1 fruit fly cellular context compared by ENCODE assay signal in the genomic region with DNA sequence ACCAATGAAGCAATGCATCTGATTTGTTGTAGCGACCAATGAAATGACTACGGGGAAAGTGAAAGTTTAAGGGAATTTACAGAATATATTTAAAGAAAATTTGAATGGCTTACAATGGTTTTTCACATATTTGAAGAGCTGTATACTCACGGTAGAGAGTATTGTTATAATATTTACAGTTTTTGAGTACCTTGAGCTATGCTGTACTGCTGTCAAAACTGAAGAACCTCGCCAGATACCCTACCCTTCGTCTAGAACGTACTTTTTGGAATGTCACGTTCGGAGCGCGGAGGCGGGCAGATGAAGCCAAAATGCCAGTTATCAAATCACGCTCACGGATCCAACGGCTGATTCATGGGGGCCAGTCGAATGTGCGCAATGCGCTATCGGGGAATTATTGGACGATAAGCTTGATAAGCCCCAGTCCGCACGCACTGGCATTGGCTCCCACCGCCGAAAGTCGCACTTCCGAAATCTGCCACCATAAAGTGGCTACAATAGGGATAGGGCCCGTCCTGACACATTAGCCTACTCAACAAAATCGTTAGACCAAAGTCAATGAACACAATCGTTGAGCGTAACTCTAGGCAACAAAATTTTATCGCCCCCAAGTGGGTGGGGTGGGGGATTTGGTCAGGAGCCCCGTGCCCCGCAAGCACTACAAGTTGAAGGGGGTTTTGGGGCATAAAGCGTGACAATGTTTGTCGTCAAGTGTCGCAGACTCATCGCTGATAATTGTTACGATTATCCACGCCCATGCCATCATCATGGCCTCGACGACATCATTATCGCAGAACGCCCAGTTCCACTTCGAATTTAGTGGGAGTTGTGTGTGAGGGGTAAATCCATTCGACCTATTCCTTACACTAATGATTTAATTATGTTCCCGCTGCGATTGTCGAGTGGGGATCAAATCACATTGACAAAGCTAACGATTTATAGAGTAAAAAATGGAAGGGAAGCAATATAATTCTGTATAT.
TF ChIP-seq lines count a peak whose summit lies in the region.

No protein-coding gene starts in this region.

TF ChIP-seq in whole organism, embryonic, 481 proteins besides CTCF, POLR2A, EP300 and RAD21 (continued from another document):
- peak; percentile 90 for TF ChIP-seq Vsx1 (GFP tag; optimal IDR thresholded peaks at IDR 0.05; lab: Kevin White, UChicago)
- no peak for TF ChIP-seq CG4707 (GFP tag; optimal IDR thresholded peaks at IDR 0.05; lab: Kevin White, UChicago)
- TF ChIP-seq tna (GFP tag; IDR thresholded peaks at IDR 0.05; lab: Robert Waterston, UW; ENCODE audit: partially characterized antibody), result no peak
- TF ChIP-seq CG4854 (GFP tag; optimal IDR thresholded peaks at IDR 0.05; lab: Kevin White, UChicago), result no peak
- TF ChIP-seq Lpt (GFP tag; optimal IDR thresholded peaks at IDR 0.05; lab: Kevin White, UChicago), result no peak
- no peak for TF ChIP-seq ewg (GFP tag; optimal IDR thresholded peaks at IDR 0.05; lab: Kevin White, UChicago)
- TF ChIP-seq CG2678 (tag; optimal IDR thresholded peaks at IDR 0.05; lab: Kevin White, UChicago), result peak; percentile 5
- peak; percentile 42 for TF ChIP-seq CG13894 (tag; optimal IDR thresholded peaks at IDR 0.05; lab: Kevin White, UChicago)
- TF ChIP-seq tin (GFP tag; optimal IDR thresholded peaks at IDR 0.05; lab: Kevin White, UChicago), result no peak
- no peak for TF ChIP-seq so (GFP tag; IDR thresholded peaks at IDR 0.05; lab: Robert Waterston, UW)
- TF ChIP-seq CG42726 (GFP tag; IDR thresholded peaks at IDR 0.05; lab: Robert Waterston, UW; ENCODE audit: partially characterized antibody), result no peak
- no peak for TF ChIP-seq Atf3 (GFP tag; optimal IDR thresholded peaks at IDR 0.05; lab: Kevin White, UChicago)
- TF ChIP-seq dysf (GFP tag; IDR thresholded peaks at IDR 0.05; lab: Robert Waterston, UW), result peak; percentile 9; the same call in 1 of the 3 replicates
- TF ChIP-seq Myb (GFP tag; optimal IDR thresholded peaks at IDR 0.05; lab: Kevin White, UChicago), result peak; percentile 2
- TF ChIP-seq fu2 (GFP tag; optimal IDR thresholded peaks at IDR 0.05; lab: Kevin White, UChicago), result no peak
- no peak for TF ChIP-seq Neu2 (GFP tag; optimal IDR thresholded peaks at IDR 0.05; lab: Kevin White, UChicago; ENCODE audit: borderline replicate concordance)
- TF ChIP-seq Lhr (GFP tag; optimal IDR thresholded peaks at IDR 0.05; lab: Kevin White, UChicago), result no peak
- TF ChIP-seq CG2120 (GFP tag; optimal IDR thresholded peaks at IDR 0.05; lab: Kevin White, UChicago), result peak; percentile 47
- peak; percentile 83 for TF ChIP-seq mirr (GFP tag; optimal IDR thresholded peaks at IDR 0.05; lab: Kevin White, UChicago)
- no peak for TF ChIP-seq H2.0 (GFP tag; IDR thresholded peaks at IDR 0.05; lab: Robert Waterston, UW)
- TF ChIP-seq tx (GFP tag; optimal IDR thresholded peaks at IDR 0.05; lab: Kevin White, UChicago), result no peak
- TF ChIP-seq Meics (GFP tag; optimal IDR thresholded peaks at IDR 0.05; lab: Kevin White, UChicago), result no peak
- no peak for TF ChIP-seq dimm (GFP tag; IDR thresholded peaks at IDR 0.05; lab: Robert Waterston, UW)
- no peak for TF ChIP-seq maf-S (GFP tag; optimal IDR thresholded peaks at IDR 0.05; lab: Kevin White, UChicago)
- no peak for TF ChIP-seq sc (optimal IDR thresholded peaks at IDR 0.05; lab: Kevin White, UChicago)
- no peak for TF ChIP-seq sc (GFP tag; optimal IDR thresholded peaks at IDR 0.05; lab: Kevin White, UChicago)
- TF ChIP-seq Xrp1 (GFP tag; IDR thresholded peaks at IDR 0.05; lab: Robert Waterston, UW), result no peak
- TF ChIP-seq trh (GFP tag; optimal IDR thresholded peaks at IDR 0.05; lab: Kevin White, UChicago), result no peak
- TF ChIP-seq sd (tag; optimal IDR thresholded peaks at IDR 0.05; lab: Kevin White, UChicago), result peak; percentile 83
- TF ChIP-seq exex (tag; optimal IDR thresholded peaks at IDR 0.05; lab: Kevin White, UChicago), result peak; percentile 89
- no peak for TF ChIP-seq CG32767 (GFP tag; IDR thresholded peaks at IDR 0.05; lab: Robert Waterston, UW)
- no peak for TF ChIP-seq nerfin-1 (tag; optimal IDR thresholded peaks at IDR 0.05; lab: Kevin White, UChicago)
- no peak for TF ChIP-seq CG31365 (tag; optimal IDR thresholded peaks at IDR 0.05; lab: Kevin White, UChicago)
- peak in 1 of 2 experiments; percentile 13 for TF ChIP-seq Hr78 (GFP tag; optimal IDR thresholded peaks at IDR 0.05; lab: Kevin White, UChicago)
- peak; percentile 71 for TF ChIP-seq abd-A (tag; optimal IDR thresholded peaks at IDR 0.05; lab: Kevin White, UChicago)
- no peak for TF ChIP-seq HLHmδ (GFP tag; optimal IDR thresholded peaks at IDR 0.05; lab: Kevin White, UChicago)
- no peak for TF ChIP-seq tll (GFP tag; optimal IDR thresholded peaks at IDR 0.05; lab: Kevin White, UChicago)
- peak; percentile 89 for TF ChIP-seq CG34376 (GFP tag; optimal IDR thresholded peaks at IDR 0.05; lab: Kevin White, UChicago)
- TF ChIP-seq CG7928 (GFP tag; optimal IDR thresholded peaks at IDR 0.05; lab: Kevin White, UChicago), result no peak
- no peak for TF ChIP-seq CG12744 (GFP tag; optimal IDR thresholded peaks at IDR 0.05; lab: Kevin White, UChicago)
- no peak for TF ChIP-seq CG4820 (GFP tag; optimal IDR thresholded peaks at IDR 0.05; lab: Kevin White, UChicago)
- TF ChIP-seq CG12659 (GFP tag; optimal IDR thresholded peaks at IDR 0.05; lab: Kevin White, UChicago), result peak; percentile 8
- TF ChIP-seq her (GFP tag; optimal IDR thresholded peaks at IDR 0.05; lab: Kevin White, UChicago), result no peak
- peak; percentile 10 for TF ChIP-seq CG30403 (GFP tag; optimal IDR thresholded peaks at IDR 0.05; lab: Kevin White, UChicago)
- TF ChIP-seq Chrac-16 (GFP tag; optimal IDR thresholded peaks at IDR 0.05; lab: Kevin White, UChicago), result no peak
- no peak for TF ChIP-seq tup (GFP tag; optimal IDR thresholded peaks at IDR 0.05; lab: Kevin White, UChicago)
- no peak for TF ChIP-seq yki (optimal IDR thresholded peaks at IDR 0.05; lab: Kevin White, UChicago)
- TF ChIP-seq sug (tag; optimal IDR thresholded peaks at IDR 0.05; lab: Kevin White, UChicago), result peak; percentile 90
- TF ChIP-seq Ets65A (GFP tag; lab: Kevin White, UChicago), result peak; percentile 1
- no peak for TF ChIP-seq pan (optimal IDR thresholded peaks at IDR 0.05; lab: Kevin White, UChicago)
- peak in 1 of 2 experiments; percentile 12 for TF ChIP-seq pan (GFP tag; optimal IDR thresholded peaks at IDR 0.05 in 1 of 2, IDR thresholded peaks at IDR 0.05 in 1 of 2)
- TF ChIP-seq CG18476 (GFP tag; optimal IDR thresholded peaks at IDR 0.05; lab: Kevin White, UChicago), result no peak
- peak; percentile 30; the same call in 1 of the 2 replicates for TF ChIP-seq Ptx1 (GFP tag; IDR thresholded peaks at IDR 0.05; lab: Robert Waterston, UW)
- 0 out of 2 replicates have a peak, but pooled peaks have one; percentile 10 for TF ChIP-seq Rfx (GFP tag; IDR thresholded peaks at IDR 0.05; lab: Robert Waterston, UW)
- no peak for TF ChIP-seq B-H2 (GFP tag; optimal IDR thresholded peaks at IDR 0.05; lab: Kevin White, UChicago)
- TF ChIP-seq CG16779 (GFP tag; IDR thresholded peaks at IDR 0.05; lab: Robert Waterston, UW), result no peak
- TF ChIP-seq Sry-δ (GFP tag; optimal IDR thresholded peaks at IDR 0.05; lab: Kevin White, UChicago), result no peak
- no peak for TF ChIP-seq jigr1 (GFP tag; IDR thresholded peaks at IDR 0.05; lab: Robert Waterston, UW)
- peak; percentile 8 for TF ChIP-seq Sox102F (GFP tag; optimal IDR thresholded peaks at IDR 0.05; lab: Kevin White, UChicago)
- no peak for TF ChIP-seq CG11247 (GFP tag; IDR thresholded peaks at IDR 0.05; lab: Robert Waterston, UW)
- no peak for TF ChIP-seq Jarid2 (GFP tag; optimal IDR thresholded peaks at IDR 0.05; lab: Kevin White, UChicago)
- no peak for TF ChIP-seq Gug (GFP tag; IDR thresholded peaks at IDR 0.05; lab: Robert Waterston, UW)
- no peak for TF ChIP-seq zen (tag; optimal IDR thresholded peaks at IDR 0.05; lab: Kevin White, UChicago)
- no peak for TF ChIP-seq dm (GFP tag; optimal IDR thresholded peaks at IDR 0.05; lab: Kevin White, UChicago)
- TF ChIP-seq slbo (GFP tag; IDR thresholded peaks at IDR 0.05; lab: Robert Waterston, UW), result peak; percentile 11; the same call in 1 of the 2 replicates
- peak; percentile 77 for TF ChIP-seq cwo (GFP tag; optimal IDR thresholded peaks at IDR 0.05; lab: Kevin White, UChicago)
- no peak for TF ChIP-seq CG1602 (GFP tag; optimal IDR thresholded peaks at IDR 0.05; lab: Kevin White, UChicago)
- TF ChIP-seq YL-1 (GFP tag; optimal IDR thresholded peaks at IDR 0.05; lab: Kevin White, UChicago), result no peak
- no peak for TF ChIP-seq slp2 (GFP tag; optimal IDR thresholded peaks at IDR 0.05; lab: Kevin White, UChicago)
- no peak for TF ChIP-seq CG11085 (GFP tag; IDR thresholded peaks at IDR 0.05; lab: Robert Waterston, UW)
- peak; percentile 30 for TF ChIP-seq CG7987 (GFP tag; optimal IDR thresholded peaks at IDR 0.05; lab: Kevin White, UChicago)
- TF ChIP-seq CG7839 (tag; optimal IDR thresholded peaks at IDR 0.05; lab: Kevin White, UChicago), result peak; percentile 19
- TF ChIP-seq CG9215 (GFP tag; IDR thresholded peaks at IDR 0.05; lab: Robert Waterston, UW), result no peak
- TF ChIP-seq cg (GFP tag; optimal IDR thresholded peaks at IDR 0.05; lab: Kevin White, UChicago), result no peak
- peak; percentile 42 for TF ChIP-seq Hey (tag; optimal IDR thresholded peaks at IDR 0.05; lab: Kevin White, UChicago)
- TF ChIP-seq gem (tag; optimal IDR thresholded peaks at IDR 0.05; lab: Kevin White, UChicago), result peak; percentile 40
- TF ChIP-seq caup (GFP tag; optimal IDR thresholded peaks at IDR 0.05; lab: Kevin White, UChicago; ENCODE audit: severe bottlenecking), result no peak
- TF ChIP-seq ttk (GFP tag; IDR thresholded peaks at IDR 0.05; lab: Robert Waterston, UW), result peak; percentile 29; the same call in 1 of the 2 replicates
- no peak for TF ChIP-seq NC2β (GFP tag; optimal IDR thresholded peaks at IDR 0.05; lab: Kevin White, UChicago)
- no peak for TF ChIP-seq CG31224 (GFP tag; IDR thresholded peaks at IDR 0.05; lab: Robert Waterston, UW)
- TF ChIP-seq CG7357 (GFP tag; IDR thresholded peaks at IDR 0.05; lab: Robert Waterston, UW), result no peak
- no peak for TF ChIP-seq CG11398 (GFP tag; optimal IDR thresholded peaks at IDR 0.05; lab: Kevin White, UChicago)
- TF ChIP-seq sob (GFP tag; IDR thresholded peaks at IDR 0.05; lab: Robert Waterston, UW), result no peak
- no peak for TF ChIP-seq CG15601 (tag; optimal IDR thresholded peaks at IDR 0.05; lab: Kevin White, UChicago)
- TF ChIP-seq Drgx (GFP tag; IDR thresholded peaks at IDR 0.05; lab: Robert Waterston, UW), result no peak
- no peak for TF ChIP-seq CG11723 (GFP tag; optimal IDR thresholded peaks at IDR 0.05; lab: Kevin White, UChicago)
- TF ChIP-seq inv (GFP tag; IDR thresholded peaks at IDR 0.05; lab: Robert Waterston, UW; ENCODE audit: partially characterized antibody), result no peak
- TF ChIP-seq Med (GFP tag; lab: Kevin White, UChicago), result peak; percentile 65
- TF ChIP-seq CG10543 (GFP tag; optimal IDR thresholded peaks at IDR 0.05; lab: Kevin White, UChicago), result peak; percentile 17
- no peak for TF ChIP-seq CG10565 (GFP tag; optimal IDR thresholded peaks at IDR 0.05; lab: Kevin White, UChicago)
- no peak for TF ChIP-seq CG16863 (GFP tag; optimal IDR thresholded peaks at IDR 0.05; lab: Kevin White, UChicago)
- TF ChIP-seq wek (GFP tag; optimal IDR thresholded peaks at IDR 0.05; lab: Kevin White, UChicago), result no peak
- TF ChIP-seq D19A (tag; optimal IDR thresholded peaks at IDR 0.05; lab: Kevin White, UChicago), result peak; percentile 38
- TF ChIP-seq CG15479 (GFP tag; optimal IDR thresholded peaks at IDR 0.05; lab: Kevin White, UChicago), result no peak
- TF ChIP-seq CG6654 (GFP tag; optimal IDR thresholded peaks at IDR 0.05; lab: Kevin White, UChicago), result no peak
- no peak for TF ChIP-seq lilli (GFP tag; optimal IDR thresholded peaks at IDR 0.05; lab: Kevin White, UChicago)
- TF ChIP-seq CG9817 (tag; optimal IDR thresholded peaks at IDR 0.05; lab: Kevin White, UChicago), result no peak
- no peak for TF ChIP-seq CG10366 (GFP tag; IDR thresholded peaks at IDR 0.05; lab: Robert Waterston, UW)
- no peak for TF ChIP-seq pros (GFP tag; optimal IDR thresholded peaks at IDR 0.05; lab: Kevin White, UChicago)
- no peak for TF ChIP-seq pzg (GFP tag; optimal IDR thresholded peaks at IDR 0.05; lab: Kevin White, UChicago)
- no peak for TF ChIP-seq ems (GFP tag; optimal IDR thresholded peaks at IDR 0.05; lab: Kevin White, UChicago)
- TF ChIP-seq cato (GFP tag; optimal IDR thresholded peaks at IDR 0.05; lab: Kevin White, UChicago; ENCODE audit: borderline replicate concordance), result no peak
- no peak for TF ChIP-seq fd64A (GFP tag; optimal IDR thresholded peaks at IDR 0.05; lab: Kevin White, UChicago)
- no peak for TF ChIP-seq CG18262 (tag; optimal IDR thresholded peaks at IDR 0.05; lab: Kevin White, UChicago)
- TF ChIP-seq CG10462 (GFP tag; optimal IDR thresholded peaks at IDR 0.05; lab: Kevin White, UChicago), result no peak
- no peak for TF ChIP-seq btn (GFP tag; optimal IDR thresholded peaks at IDR 0.05; lab: Kevin White, UChicago)
- peak; percentile 62; the same call in 1 of the 4 replicates for TF ChIP-seq chinmo (GFP tag; IDR thresholded peaks at IDR 0.05; lab: Robert Waterston, UW; ENCODE audit: partially characterized antibody)
- no peak for TF ChIP-seq vvl (GFP tag; IDR thresholded peaks at IDR 0.05; lab: Robert Waterston, UW)
- no peak for TF ChIP-seq CG6765 (GFP tag; optimal IDR thresholded peaks at IDR 0.05; lab: Kevin White, UChicago)
- no peak for TF ChIP-seq nmo (GFP tag; optimal IDR thresholded peaks at IDR 0.05; lab: Kevin White, UChicago)
- no peak for TF ChIP-seq lov (optimal IDR thresholded peaks at IDR 0.05; lab: Kevin White, UChicago)
- no peak for TF ChIP-seq lov (GFP tag; IDR thresholded peaks at IDR 0.05; lab: Robert Waterston, UW)
- peak; percentile 48 for TF ChIP-seq ftz-f1 (GFP tag; optimal IDR thresholded peaks at IDR 0.05; lab: Kevin White, UChicago)
